Fruit fly (Drosophila melanogaster) whole organism: ENCODE data around the gene CG7692.

Experiments
- Dll ChIP-seq: fragments of >200 bp; optimal IDR thresholded peaks from 2 replicates; lab custom pipeline; 2017
- EcR ChIP-seq, 2 experiments: fragments of >200 bp; optimal IDR thresholded peaks; 2 replicates each; lab custom pipeline; 2017; ENCODE audit warnings: missing biosample characterization in 2 of 2, missing genetic modification characterization in 2 of 2, missing genetic modification reagents in 2 of 2
- pan ChIP-seq: fragments of >200 bp; optimal IDR thresholded peaks from 2 replicates; lab custom pipeline; 2017
- usp ChIP-seq: fragments of >200 bp; optimal IDR thresholded peaks from 2 replicates; lab custom pipeline; 2017; ENCODE audit warnings: missing biosample characterization, missing genetic modification characterization, mixed read lengths

DNA sequence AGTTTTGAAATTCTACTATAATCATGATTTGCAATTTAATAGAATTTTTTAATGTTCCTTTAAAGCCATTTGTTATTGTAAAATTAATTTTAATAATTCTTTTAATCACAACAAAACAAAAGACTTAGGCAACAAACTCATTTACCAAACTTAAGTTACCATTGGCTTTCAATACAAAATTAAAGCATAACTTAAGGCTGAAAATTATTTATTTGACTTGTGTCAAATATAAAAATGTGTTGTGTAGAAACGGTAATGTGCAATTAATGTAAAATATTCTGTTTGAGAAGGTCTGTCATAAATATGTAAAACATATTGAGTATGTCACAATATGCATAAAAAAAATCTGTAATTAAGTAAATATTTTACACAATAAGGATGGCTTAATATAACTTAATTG is 55.5 kb downstream of the CG7692 start:
- TF ChIP-seq Dll (lab: Kevin White, UChicago) (no peak), pan (lab: Kevin White, UChicago) (no peak), usp (GFP tag; lab: Kevin White, UChicago) (no peak), EcR (GFP tag; optimal IDR thresholded peaks at IDR 0.05; lab: Kevin White, UChicago) (no peak)
